Fruit fly (Drosophila melanogaster): ENCODE results near the gene mura.
A peak's percentile ranks its signal among the peaks of the same experiment; 100 is the strongest.

The mura gene

DNA sequence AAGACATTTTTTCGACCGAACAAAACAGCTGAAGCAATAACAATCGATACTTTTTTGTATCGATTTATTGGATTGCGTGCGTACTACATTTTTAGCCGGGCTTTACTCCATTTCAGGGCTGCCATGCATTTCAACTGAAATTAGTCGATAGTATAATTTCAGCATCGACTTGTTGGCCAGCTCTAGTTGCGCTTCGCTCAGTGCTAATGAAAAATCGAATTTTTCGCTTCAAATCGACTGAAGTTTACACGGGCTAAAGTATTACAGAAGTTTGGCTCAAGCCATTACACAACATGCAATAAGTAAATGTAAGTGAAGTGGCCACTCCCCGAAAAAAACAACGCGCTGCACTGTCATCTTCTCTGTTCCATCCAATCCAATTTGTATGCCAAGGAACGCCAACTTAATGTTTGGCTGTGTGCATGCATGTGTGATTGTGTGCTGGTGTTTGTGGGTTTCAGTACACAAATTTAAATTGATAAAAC is 35.7 kb downstream of the mura start, which contains the start of the genes mRpL47, CG8176 and Kdm3:
TSS of gene mRpL47 (minus strand) at position 49 of the 485 bp plus-strand sequence.
TSS of gene CG8176 (plus strand) at position 148 of the 485 bp plus-strand sequence.
TSS of gene Kdm3 (plus strand) at position 148 of the 485 bp plus-strand sequence.
- TF ChIP-seq ranshi (GFP tag; IDR thresholded peaks at IDR 0.05) = no peak
- TF ChIP-seq Dip2 (GFP tag; IDR thresholded peaks at IDR 0.05) = no peak
- peak; percentile 71 for TF ChIP-seq CG8924 (tag; optimal IDR thresholded peaks at IDR 0.05)
- peak; percentile 87 for TF ChIP-seq nmo (GFP tag; optimal IDR thresholded peaks at IDR 0.05)
- TF ChIP-seq unpg (GFP tag; optimal IDR thresholded peaks at IDR 0.05) = peak; percentile 25
- peak in 1 of 3 experiments; percentile 54 for TF ChIP-seq Stat92E (GFP tag; optimal IDR thresholded peaks at IDR 0.05)
- TF ChIP-seq CG6272 (GFP tag; IDR thresholded peaks at IDR 0.05) = peak; percentile 73
- TF ChIP-seq Asciz (GFP tag; optimal IDR thresholded peaks at IDR 0.05) = no peak
- TF ChIP-seq onecut (GFP tag; IDR thresholded peaks at IDR 0.05) = peak; percentile 91
- peak; percentile 86 for TF ChIP-seq Hmr (GFP tag; optimal IDR thresholded peaks at IDR 0.05)
- no peak for TF ChIP-seq CG13296 (GFP tag; optimal IDR thresholded peaks at IDR 0.05)
- TF ChIP-seq CG14710 (tag; optimal IDR thresholded peaks at IDR 0.05) = peak; percentile 86
- TF ChIP-seq Ssrp (tag; optimal IDR thresholded peaks at IDR 0.05) = peak; percentile 16
- TF ChIP-seq Myb (GFP tag; optimal IDR thresholded peaks at IDR 0.05) = peak; percentile 85
- no peak for TF ChIP-seq CG5180 (GFP tag; optimal IDR thresholded peaks at IDR 0.05)
- TF ChIP-seq CG1602 (GFP tag; optimal IDR thresholded peaks at IDR 0.05) = peak; percentile 38
- peak; percentile 55 for TF ChIP-seq mirr (GFP tag; optimal IDR thresholded peaks at IDR 0.05)
- no peak for TF ChIP-seq sima (GFP tag; optimal IDR thresholded peaks at IDR 0.05)
- no peak for TF ChIP-seq Ada2b (GFP tag; IDR thresholded peaks at IDR 0.05)
- peak; percentile 47 for TF ChIP-seq CrebB (tag; optimal IDR thresholded peaks at IDR 0.05)
- TF ChIP-seq Ets97D (GFP tag; optimal IDR thresholded peaks at IDR 0.05) = peak; percentile 94
- TF ChIP-seq lilli (GFP tag; optimal IDR thresholded peaks at IDR 0.05) = peak; percentile 85
- no peak for TF ChIP-seq ham (GFP tag; IDR thresholded peaks at IDR 0.05)
- TF ChIP-seq Dp (GFP tag; optimal IDR thresholded peaks at IDR 0.05) = peak; percentile 69
- TF ChIP-seq CG1603 (tag; optimal IDR thresholded peaks at IDR 0.05) = peak; percentile 94
- TF ChIP-seq Xbp1 (GFP tag; optimal IDR thresholded peaks at IDR 0.05) = peak; percentile 71
- no peak for TF ChIP-seq CG13894 (tag; optimal IDR thresholded peaks at IDR 0.05)
- TF ChIP-seq disco-r (GFP tag; optimal IDR thresholded peaks at IDR 0.05) = peak; percentile 15
- peak; percentile 70 for TF ChIP-seq stwl (tag; optimal IDR thresholded peaks at IDR 0.05)
- peak; percentile 28 for TF ChIP-seq CG9727 (GFP tag; optimal IDR thresholded peaks at IDR 0.05)
- peak; percentile 29 for TF ChIP-seq ab (GFP tag; optimal IDR thresholded peaks at IDR 0.05)
- peak; percentile 52 for TF ChIP-seq CG10654 (GFP tag; optimal IDR thresholded peaks at IDR 0.05)
- TF ChIP-seq CG9437 (GFP tag; optimal IDR thresholded peaks at IDR 0.05) = no peak
- TF ChIP-seq Hr3 (GFP tag; optimal IDR thresholded peaks at IDR 0.05) = peak; percentile 48
- peak; percentile 78 for TF ChIP-seq CG34376 (GFP tag; optimal IDR thresholded peaks at IDR 0.05)
- peak; percentile 79 for TF ChIP-seq slou (GFP tag; optimal IDR thresholded peaks at IDR 0.05)
- TF ChIP-seq CG13775 (GFP tag; optimal IDR thresholded peaks at IDR 0.05) = peak; percentile 35
- TF ChIP-seq CG4282 (GFP tag; optimal IDR thresholded peaks at IDR 0.05) = peak; percentile 68
- peak; percentile 64 to 95 for TF ChIP-seq crp (GFP tag; optimal IDR thresholded peaks at IDR 0.05)
- peak; percentile 72 for TF ChIP-seq Dad (GFP tag; optimal IDR thresholded peaks at IDR 0.05)
- no peak for TF ChIP-seq ac (GFP tag; optimal IDR thresholded peaks at IDR 0.05)
- peak; percentile 81 for TF ChIP-seq nerfin-1 (tag; optimal IDR thresholded peaks at IDR 0.05)
- TF ChIP-seq Gug (GFP tag; IDR thresholded peaks at IDR 0.05) = peak; percentile 81; the same call in 3 of the 4 replicates
- peak; percentile 83 for TF ChIP-seq HLH54F (GFP tag; optimal IDR thresholded peaks at IDR 0.05)
- peak; percentile 73 for TF ChIP-seq CG30403 (GFP tag; optimal IDR thresholded peaks at IDR 0.05)
- peak; percentile 58 for TF ChIP-seq Bdp1 (GFP tag; optimal IDR thresholded peaks at IDR 0.05)
- peak; percentile 26 for TF ChIP-seq ftz-f1 (GFP tag; optimal IDR thresholded peaks at IDR 0.05)
- TF ChIP-seq HmgD (GFP tag; optimal IDR thresholded peaks at IDR 0.05) = peak; percentile 97
- peak; percentile 41 for TF ChIP-seq CG4854 (GFP tag; optimal IDR thresholded peaks at IDR 0.05)
- peak; percentile 45 for TF ChIP-seq CG4820 (GFP tag; optimal IDR thresholded peaks at IDR 0.05)
